Fruit fly (Drosophila melanogaster) whole organism, pupa: ENCODE measurements around the gene CG9922.

Source experiments
- CG10348 ChIP-seq: fragments of 200-800 bp; sonication (Bioruptor generic); IDR thresholded peaks from 2 replicates; pipeline ENCODE4 v1.3.6; 2022; ENCODE audit warnings: missing biosample characterization, missing genetic modification characterization
- CG12605 ChIP-seq: fragments of 200-800 bp; sonication (Bioruptor generic); IDR thresholded peaks from 2 replicates; pipeline ENCODE4 v1.3.6; 2022; ENCODE audit warnings: missing biosample characterization, missing genetic modification characterization
- CG13204 ChIP-seq: fragments of 200-800 bp; sonication (Bioruptor generic); optimal IDR thresholded peaks from 2 replicates; lab custom pipeline; 2018; ENCODE audit warnings: missing biosample characterization, mild to moderate bottlenecking, missing genetic modification characterization, moderate library complexity
- CG14655 ChIP-seq: fragments of 200-800 bp; sonication (Bioruptor generic); optimal IDR thresholded peaks from 3 replicates; lab custom pipeline; 2017; ENCODE audit warnings: mild to moderate bottlenecking, missing biosample characterization, missing genetic modification reagents, missing genetic modification characterization
- CG17806 ChIP-seq: fragments of 200-800 bp; sonication (Bioruptor generic); optimal IDR thresholded peaks from 2 replicates; lab custom pipeline; 2018; ENCODE audit warnings: missing biosample characterization, mild to moderate bottlenecking, missing genetic modification characterization, moderate library complexity
- CG34367 ChIP-seq: fragments of 200-800 bp; sonication (Bioruptor generic); optimal IDR thresholded peaks from 2 replicates; lab custom pipeline; 2018; ENCODE audit warnings: missing biosample characterization, mild to moderate bottlenecking, missing genetic modification characterization
- CG4496 ChIP-seq: fragments of 200-800 bp; sonication (Bioruptor generic); IDR thresholded peaks from 3 replicates; pipeline ENCODE4 v1.3.6; 2022; ENCODE audit warnings: missing biosample characterization, missing genetic modification characterization
- CG8159 ChIP-seq: fragments of 200-800 bp; sonication (Bioruptor generic); optimal IDR thresholded peaks from 3 replicates; lab custom pipeline; 2018; ENCODE audit warnings: missing biosample characterization, mild to moderate bottlenecking, missing genetic modification characterization, moderate library complexity
- CG8301 ChIP-seq: fragments of 200-800 bp; sonication (Bioruptor generic); optimal IDR thresholded peaks from 2 replicates; lab custom pipeline; 2018; ENCODE audit warnings: missing biosample characterization, mild to moderate bottlenecking, missing genetic modification characterization
- CG9948 ChIP-seq: fragments of 200-800 bp; sonication (Bioruptor generic); optimal IDR thresholded peaks from 2 replicates; lab custom pipeline; 2018; ENCODE audit warnings: missing biosample characterization, mild to moderate bottlenecking, missing genetic modification characterization, moderate library complexity
- D1 ChIP-seq: fragments of 200-800 bp; sonication (Bioruptor generic); optimal IDR thresholded peaks from 2 replicates; lab custom pipeline; 2018; ENCODE audit warnings: missing biosample characterization, mild to moderate bottlenecking, missing genetic modification characterization, moderate library complexity
- EcR ChIP-seq: fragments of 200-800 bp; sonication (Bioruptor generic); optimal IDR thresholded peaks from 3 replicates; lab custom pipeline; 2019; ENCODE audit warnings: missing biosample characterization, missing genetic modification characterization, mild to moderate bottlenecking, moderate library complexity, missing genetic modification reagents
- Ets98B ChIP-seq: fragments of 200-800 bp; sonication (Bioruptor generic); IDR thresholded peaks from 2 replicates; pipeline ENCODE4 v1.3.6; 2022; ENCODE audit warnings: missing biosample characterization, missing genetic modification characterization
- Pif1A ChIP-seq: fragments of 200-800 bp; sonication (Bioruptor generic); optimal IDR thresholded peaks from 3 replicates; lab custom pipeline; 2016; ENCODE audit warnings: missing biosample characterization, missing genetic modification characterization
- Snoo ChIP-seq: fragments of 200-800 bp; sonication (Bioruptor generic); optimal IDR thresholded peaks from 3 replicates; lab custom pipeline; 2017; ENCODE audit warnings: missing biosample characterization, mild to moderate bottlenecking, missing genetic modification characterization, inconsistent platforms
- fd96Ca ChIP-seq: fragments of 200-800 bp; sonication (Bioruptor generic); IDR thresholded peaks from 3 replicates; pipeline ENCODE4 v1.3.6; 2022; ENCODE audit warnings: missing biosample characterization, missing genetic modification characterization
- gl ChIP-seq: fragments of 200-800 bp; sonication (Bioruptor generic); optimal IDR thresholded peaks from 2 replicates; lab custom pipeline; 2018; ENCODE audit warnings: missing biosample characterization, mild to moderate bottlenecking, missing genetic modification characterization
- rn ChIP-seq: fragments of 200-800 bp; sonication (Bioruptor generic); IDR thresholded peaks from 2 replicates; pipeline ENCODE4 v1.3.6; 2022; ENCODE audit warnings: missing biosample characterization, missing genetic modification characterization

Gene CG9922

DNA sequence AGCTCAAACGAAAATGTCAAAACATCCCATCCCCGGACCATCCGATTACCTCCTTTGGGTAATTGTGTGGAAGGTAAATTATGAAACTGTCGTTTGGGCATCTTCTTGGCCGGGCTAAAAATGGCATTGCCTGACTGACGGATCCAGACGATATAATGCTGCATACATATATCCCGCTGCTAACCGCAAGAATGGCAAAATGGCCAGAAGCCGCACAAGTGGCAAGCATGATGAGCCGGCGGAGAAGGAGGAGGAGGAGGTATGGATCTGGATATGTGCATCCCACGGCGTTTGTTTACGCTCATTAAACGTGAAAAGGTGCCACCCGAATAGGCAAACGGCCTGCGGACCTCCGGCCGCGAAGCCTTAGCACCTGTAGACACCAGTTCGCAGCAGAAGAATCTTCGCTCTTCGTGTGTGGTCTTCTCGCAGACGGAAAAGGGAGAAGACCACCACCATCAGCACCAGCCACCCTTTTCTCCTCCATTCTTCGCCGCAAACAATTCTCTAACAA lies 47.2 kb downstream of the CG9922 start:
- TF ChIP-seq Ets98B (GFP tag; lab: Robert Waterston, UW) (no peak), CG4496 (GFP tag; lab: Robert Waterston, UW) (no peak), gl (tag; lab: Kevin White, UChicago) (peak; percentile 52), CG10348 (GFP tag; lab: Robert Waterston, UW) (no peak), CG14655 (GFP tag; lab: Kevin White, UChicago) (no peak), fd96Ca (GFP tag; lab: Robert Waterston, UW) (no peak), CG8301 (tag; lab: Kevin White, UChicago) (no peak)
- TF ChIP-seq, all 21 proteins: peak for 1

- TF ChIP-seq Ets98B (GFP tag; lab: Robert Waterston, UW) (no peak), CG4496 (GFP tag; lab: Robert Waterston, UW) (no peak), EcR (GFP tag; lab: Kevin White, UChicago) (no peak), D1 (tag; lab: Kevin White, UChicago) (no peak), CG8159 (tag; lab: Kevin White, UChicago) (no peak), Pif1A (GFP tag; lab: Kevin White, UChicago) (no peak), fd96Ca (GFP tag; lab: Robert Waterston, UW) (no peak), rn (GFP tag; lab: Robert Waterston, UW) (no peak), gl (tag; lab: Kevin White, UChicago) (no peak), CG8301 (tag; lab: Kevin White, UChicago) (no peak), CG10348 (GFP tag; lab: Robert Waterston, UW) (no peak), CG34367 (tag; lab: Kevin White, UChicago) (no peak), CG9948 (tag; lab: Kevin White, UChicago) (no peak), Snoo (no peak), CG12605 (GFP tag; lab: Robert Waterston, UW) (no peak), CG13204 (GFP tag; lab: Kevin White, UChicago) (no peak), CG17806 (no peak)
Observed at dm6 chr3R:13986648-13987047, 49.5 kb downstream of the CG9922 start.
